Worm (Caenorhabditis elegans): ENCODE measurements around the gene srg-39.

srg-39 gene

DNA sequence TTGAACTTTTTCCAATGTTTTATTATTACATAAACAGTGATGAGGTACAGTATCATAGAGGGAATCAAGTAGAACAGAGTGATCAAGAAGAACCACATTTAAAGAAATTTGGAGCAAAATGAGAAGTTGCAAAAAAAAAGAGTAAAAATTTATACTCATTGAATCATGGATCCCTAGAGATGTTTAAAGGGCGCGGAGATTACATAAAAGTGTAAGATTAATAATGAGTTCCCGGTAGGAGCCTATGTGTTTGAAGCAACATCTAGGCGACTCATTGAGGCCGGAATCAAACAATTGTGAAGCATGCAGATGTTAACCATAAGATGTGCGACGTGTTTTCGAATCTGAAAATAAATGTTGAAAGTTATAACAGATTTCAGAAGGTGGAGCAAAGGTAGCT lies at the start of gene srg-39:
TSS of gene srg-39 (minus strand) at position 101 of the 400 bp plus-strand sequence.
- TF ChIP-seq ceh-28 (tag; optimal IDR thresholded peaks at IDR 0.05) = no peak
- no peak for TF ChIP-seq lin-1 (GFP tag; IDR thresholded peaks at IDR 0.05)
- no peak for TF ChIP-seq cey-2 (tag; optimal IDR thresholded peaks at IDR 0.05; ENCODE audit: borderline replicate concordance, insufficient read depth)
- no peak for TF ChIP-seq ceh-32 (tag; optimal IDR thresholded peaks at IDR 0.05; ENCODE audit: poor library complexity)
- TF ChIP-seq nhr-11 (tag; optimal IDR thresholded peaks at IDR 0.05) = no peak
- TF ChIP-seq lir-3 (tag; optimal IDR thresholded peaks at IDR 0.05) = no peak
- no peak for TF ChIP-seq rbr-2 (tag; optimal IDR thresholded peaks at IDR 0.05)
- no peak for TF ChIP-seq zag-1 (tag; optimal IDR thresholded peaks at IDR 0.05)
- TF ChIP-seq jun-1 (tag; optimal IDR thresholded peaks at IDR 0.05) = no peak
- TF ChIP-seq lim-7 (GFP tag; IDR thresholded peaks at IDR 0.05) = no peak
- TF ChIP-seq mep-1 (tag; optimal IDR thresholded peaks at IDR 0.05) = no peak
- TF ChIP-seq lin-39 (tag; optimal IDR thresholded peaks at IDR 0.05) = no peak
- no peak for TF ChIP-seq ztf-7 (tag; optimal IDR thresholded peaks at IDR 0.05)
- no peak for TF ChIP-seq tag-97 (GFP tag; IDR thresholded peaks at IDR 0.05)
- no peak for TF ChIP-seq unc-39 (tag; optimal IDR thresholded peaks at IDR 0.05)
- TF ChIP-seq attf-4 (tag; optimal IDR thresholded peaks at IDR 0.05) = no peak
- TF ChIP-seq vab-7 (GFP tag; IDR thresholded peaks at IDR 0.05) = no peak
- no peak for TF ChIP-seq Y75B8A.6 (GFP tag; IDR thresholded peaks at IDR 0.05)

DNA sequence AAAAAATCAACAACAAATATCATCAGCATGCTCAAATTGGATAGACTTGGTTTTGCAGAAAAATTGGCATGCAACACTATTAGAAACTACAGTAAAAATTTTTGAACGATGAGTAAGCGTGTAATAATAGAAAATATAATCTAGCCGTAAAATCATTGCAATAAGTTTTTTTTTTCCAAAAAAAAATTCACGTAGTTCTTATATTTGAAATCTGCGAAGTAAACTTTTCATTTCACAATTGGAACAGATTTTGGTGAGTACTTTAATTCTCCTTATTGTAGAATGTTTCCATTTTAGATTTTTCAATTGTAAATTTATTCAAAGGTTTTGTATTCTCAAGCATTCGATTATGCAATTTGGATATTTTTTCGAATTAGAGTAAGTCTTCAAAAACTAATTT lies 48.1 kb upstream of the srg-39 start, which contains the start of gene K10D6.3:
TSS of gene K10D6.3 (plus strand) at position 301 of the 400 bp plus-strand sequence.
- TF ChIP-seq aha-1 (tag) = peak; percentile 74
- no peak for TF ChIP-seq ceh-20 (GFP tag; IDR thresholded peaks at IDR 0.05)

DNA sequence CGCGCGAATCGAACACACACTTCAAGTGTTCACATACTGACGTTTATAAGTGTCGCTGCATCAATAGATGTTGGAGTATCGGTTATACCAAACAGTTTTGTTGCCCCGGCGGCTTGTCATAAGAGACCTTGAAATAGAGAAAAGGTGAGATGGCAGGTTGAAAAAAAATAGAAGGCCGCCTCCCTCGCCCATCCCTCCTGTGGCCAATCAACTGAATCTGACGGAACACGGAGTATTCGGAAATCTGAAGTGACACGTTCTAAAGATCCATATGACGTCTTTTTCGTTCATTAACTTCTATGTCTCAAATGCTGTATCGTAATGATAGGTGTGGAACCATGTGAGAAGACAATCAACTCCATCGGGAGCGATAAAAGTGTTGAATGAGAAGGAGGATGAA lies 47.3 kb upstream of the srg-39 start:
- TF ChIP-seq mxl-3 (GFP tag; optimal IDR thresholded peaks at IDR 0.05) (peak; percentile 5), nhr-25 (tag; optimal IDR thresholded peaks at IDR 0.05; ENCODE audit: borderline replicate concordance, insufficient read depth) (peak; percentile 63), Y105C5A.15 (GFP tag; IDR thresholded peaks at IDR 0.05) (no peak)

DNA sequence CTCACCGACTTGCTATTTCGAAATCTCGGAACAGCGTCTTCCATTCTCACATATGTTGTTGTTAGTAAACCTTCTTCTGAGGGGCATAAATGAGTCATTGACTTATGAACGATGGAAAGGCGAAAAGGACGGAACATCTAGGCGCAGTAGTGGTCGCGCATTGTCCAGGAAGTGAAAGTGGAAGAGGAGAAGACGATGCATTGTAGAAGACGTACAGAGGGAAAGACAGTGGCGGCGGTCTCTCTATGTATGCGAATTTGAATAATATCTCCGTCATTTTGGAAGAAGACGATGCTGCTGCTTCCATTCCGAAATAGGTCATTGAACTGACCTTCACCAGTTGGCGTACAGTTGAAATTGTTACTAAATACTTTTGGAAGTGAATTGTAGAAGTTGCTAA lies 45.9 kb upstream of the srg-39 start:
- peak; percentile 82 for TF ChIP-seq aha-1 (tag)
- no peak for TF ChIP-seq nhr-102 (tag; optimal IDR thresholded peaks at IDR 0.05)

DNA sequence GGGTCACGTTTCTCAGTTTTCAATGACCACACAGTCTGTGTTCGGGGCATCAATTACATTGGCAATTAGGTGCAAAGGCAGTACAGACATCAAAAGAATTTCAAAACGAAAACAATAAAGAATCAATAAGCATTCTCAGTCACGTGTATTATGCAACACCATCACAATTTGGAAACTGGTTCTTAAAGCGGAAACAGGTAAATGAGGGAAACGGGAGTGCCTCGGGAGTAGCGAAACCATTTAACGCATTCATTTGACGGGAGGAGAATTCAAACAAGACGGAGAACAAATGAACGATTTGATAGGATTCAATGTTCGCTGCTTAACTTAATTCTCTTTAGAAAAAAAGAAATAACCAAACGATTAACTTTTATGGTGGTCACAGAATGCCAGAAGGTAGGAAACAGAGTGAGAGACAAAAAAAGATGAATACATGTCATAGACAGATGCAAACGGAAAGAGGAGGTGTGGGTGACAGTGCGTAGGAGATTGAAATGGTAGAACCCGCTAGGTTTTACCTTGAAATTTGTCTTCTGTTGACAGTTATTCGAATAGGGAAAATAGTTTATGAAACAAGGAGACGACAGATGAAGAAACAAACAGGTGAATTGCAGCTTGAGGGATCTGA lies 44.5 kb upstream of the srg-39 start:
- TF ChIP-seq hmg-1.1 (GFP tag; IDR thresholded peaks at IDR 0.05) = no peak
- no peak for TF ChIP-seq ceh-32 (tag; optimal IDR thresholded peaks at IDR 0.05; ENCODE audit: poor library complexity)
- TF ChIP-seq ceh-62 (tag; optimal IDR thresholded peaks at IDR 0.05) = no peak
- no peak for TF ChIP-seq attf-4 (tag; optimal IDR thresholded peaks at IDR 0.05)
- TF ChIP-seq hif-1 (tag; optimal IDR thresholded peaks at IDR 0.05) = no peak
- peak; percentile 97 for TF ChIP-seq aha-1 (tag)
- peak; percentile 16 for TF ChIP-seq nhr-28 (tag; optimal IDR thresholded peaks at IDR 0.05)
- TF ChIP-seq mep-1 (tag; optimal IDR thresholded peaks at IDR 0.05) = peak; percentile 7
- TF ChIP-seq hlh-30 (tag; optimal IDR thresholded peaks at IDR 0.05; ENCODE audit: insufficient read depth) = peak; percentile 21
- TF ChIP-seq nhr-11 (tag; optimal IDR thresholded peaks at IDR 0.05) = no peak
- no peak for TF ChIP-seq mdt-29 (GFP tag; IDR thresholded peaks at IDR 0.05)

DNA sequence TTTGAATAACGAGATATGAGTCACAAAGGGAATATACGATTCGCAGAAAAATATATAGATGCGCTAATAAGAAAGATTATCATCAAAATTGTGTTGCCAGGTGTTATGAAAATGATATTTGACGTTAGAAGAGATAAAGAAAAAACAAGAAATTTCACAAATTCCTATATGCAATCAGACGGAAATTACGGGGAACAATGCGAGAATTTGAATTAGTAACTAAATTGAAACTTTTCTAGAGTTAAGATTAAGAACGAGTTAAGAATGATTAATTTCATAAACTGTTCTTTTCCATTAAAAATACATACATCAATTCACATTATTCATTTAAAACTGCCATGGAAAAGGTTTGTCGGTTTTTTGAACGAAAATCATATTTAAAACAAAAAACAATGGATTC lies 43.9 kb upstream of the srg-39 start, which contains the start of gene clc-6:
TSS of gene clc-6 (minus strand) at position 101 of the 400 bp plus-strand sequence.
- TF ChIP-seq F37D6.2 (tag; optimal IDR thresholded peaks at IDR 0.05) = no peak
- TF ChIP-seq Y75B8A.6 (GFP tag; IDR thresholded peaks at IDR 0.05) = no peak
- no peak for TF ChIP-seq lim-7 (GFP tag; IDR thresholded peaks at IDR 0.05)
- TF ChIP-seq cey-2 (tag; optimal IDR thresholded peaks at IDR 0.05; ENCODE audit: borderline replicate concordance, insufficient read depth) = no peak
- no peak for TF ChIP-seq mdl-1 (tag; optimal IDR thresholded peaks at IDR 0.05)
- TF ChIP-seq F10B5.3 (tag; optimal IDR thresholded peaks at IDR 0.05) = no peak
- no peak for TF ChIP-seq dmd-8 (GFP tag; IDR thresholded peaks at IDR 0.05)
- TF ChIP-seq snpc-1.2 (GFP tag; IDR thresholded peaks at IDR 0.05) = no peak
